Fruit fly (Drosophila melanogaster) whole organism, embryonic: ENCODE measurements around the gene RhoGDI.
A peak's percentile ranks its signal among the peaks of the same experiment; 100 is the strongest.

Source experiments
- Atf3 ChIP-seq: fragments of 200-800 bp; sonication (Bioruptor generic); optimal IDR thresholded peaks from 3 replicates; lab custom pipeline; 2016; ENCODE audit warnings: missing biosample characterization, missing genetic modification characterization
- Atf6 ChIP-seq: fragments of 200-800 bp; sonication (Bioruptor generic); IDR thresholded peaks from 2 replicates; pipeline ENCODE4 v1.3.6; 2022; ENCODE audit warnings: missing biosample characterization, missing genetic modification characterization
- BEAF-32 ChIP-seq: fragments of 200-800 bp; sonication (Bioruptor generic); optimal IDR thresholded peaks from 3 replicates; lab custom pipeline; 2017; ENCODE audit warnings: missing biosample characterization, missing genetic modification characterization, mild to moderate bottlenecking, moderate library complexity, missing genetic modification reagents
- Bteb2 ChIP-seq: fragments of 200-800 bp; sonication (Bioruptor generic); optimal IDR thresholded peaks from 2 replicates; lab custom pipeline; 2016; ENCODE audit warnings: missing biosample characterization, missing genetic modification characterization
- CG11696 ChIP-seq: fragments of 200-800 bp; sonication (Bioruptor generic); IDR thresholded peaks from 2 replicates; pipeline ENCODE4 v1.3.6; 2022; ENCODE audit warnings: missing biosample characterization, missing genetic modification characterization
- CG11723 ChIP-seq: fragments of 200-800 bp; sonication (Bioruptor generic); optimal IDR thresholded peaks from 2 replicates; lab custom pipeline; 2017; ENCODE audit warnings: missing biosample characterization, mild to moderate bottlenecking, missing genetic modification characterization
- CG14441 ChIP-seq: fragments of 200-800 bp; sonication (Bioruptor generic); IDR thresholded peaks from 2 replicates; pipeline ENCODE4 v1.3.6; 2022; ENCODE audit warnings: missing biosample characterization, missing genetic modification characterization
- CG15479 ChIP-seq: fragments of 200-800 bp; sonication (Bioruptor generic); optimal IDR thresholded peaks from 3 replicates; lab custom pipeline; 2019; ENCODE audit warnings: missing biosample characterization, mild to moderate bottlenecking, missing genetic modification characterization, moderate library complexity
- CG1603 ChIP-seq: fragments of 200-800 bp; sonication (Bioruptor generic); optimal IDR thresholded peaks from 2 replicates; lab custom pipeline; 2019; ENCODE audit warnings: missing biosample characterization, mild to moderate bottlenecking, missing genetic modification characterization, moderate library complexity
- CG18476 ChIP-seq: fragments of 200-800 bp; sonication (Bioruptor generic); optimal IDR thresholded peaks from 2 replicates; lab custom pipeline; 2016; ENCODE audit warnings: missing biosample characterization, mild to moderate bottlenecking, missing genetic modification characterization
- CG2199 ChIP-seq: fragments of 200-800 bp; sonication (Bioruptor generic); IDR thresholded peaks from 3 replicates; pipeline ENCODE4 v1.3.6; 2022; ENCODE audit warnings: missing biosample characterization, missing genetic modification characterization
- CG2202 ChIP-seq: fragments of 200-800 bp; sonication (Bioruptor generic); optimal IDR thresholded peaks from 2 replicates; lab custom pipeline; 2018; ENCODE audit warnings: missing biosample characterization, mild to moderate bottlenecking, missing genetic modification characterization
- CG2875 ChIP-seq: fragments of 200-800 bp; sonication (Bioruptor generic); optimal IDR thresholded peaks from 2 replicates; lab custom pipeline; 2017; ENCODE audit warnings: missing biosample characterization, mild to moderate bottlenecking, missing genetic modification characterization, missing genetic modification reagents
- CG30020 ChIP-seq: fragments of 200-800 bp; optimal IDR thresholded peaks from 2 replicates; lab custom pipeline; 2019; ENCODE audit warnings: missing biosample characterization, mild to moderate bottlenecking, missing genetic modification characterization, moderate library complexity
- CG4328 ChIP-seq: fragments of 200-800 bp; sonication (Bioruptor generic); optimal IDR thresholded peaks from 3 replicates; lab custom pipeline; 2017; ENCODE audit warnings: missing biosample characterization, missing genetic modification reagents, missing genetic modification characterization
- CG4707 ChIP-seq: fragments of 200-800 bp; sonication (Bioruptor generic); optimal IDR thresholded peaks from 2 replicates; lab custom pipeline; 2018; ENCODE audit warnings: missing biosample characterization, mild to moderate bottlenecking, missing genetic modification characterization, moderate library complexity
- CG9932 ChIP-seq: fragments of 200-800 bp; sonication (Bioruptor generic); IDR thresholded peaks from 2 replicates; pipeline ENCODE4 v1.3.6; 2022; ENCODE audit warnings: missing biosample characterization, missing genetic modification characterization
- Chrac-16 ChIP-seq: fragments of 200-800 bp; sonication (Bioruptor generic); optimal IDR thresholded peaks from 3 replicates; lab custom pipeline; 2016; ENCODE audit warnings: missing biosample characterization, missing genetic modification characterization
- Dbx ChIP-seq: fragments of 200-800 bp; sonication (Bioruptor generic); IDR thresholded peaks from 3 replicates; pipeline ENCODE4 v1.3.6; 2022; ENCODE audit warnings: missing biosample characterization, missing genetic modification characterization
- H2.0 ChIP-seq: fragments of 200-800 bp; sonication (Bioruptor generic); IDR thresholded peaks from 2 replicates; pipeline ENCODE4 v1.3.6; 2022; ENCODE audit warnings: missing biosample characterization, missing genetic modification characterization
- HmgD ChIP-seq: fragments of 200-800 bp; sonication (Bioruptor generic); optimal IDR thresholded peaks from 3 replicates; lab custom pipeline; 2016; ENCODE audit warnings: missing biosample characterization, missing genetic modification characterization
- Hmx ChIP-seq: fragments of 200-800 bp; sonication (Bioruptor generic); optimal IDR thresholded peaks from 2 replicates; lab custom pipeline; 2016; ENCODE audit warnings: missing biosample characterization, missing genetic modification characterization
- MESR4 ChIP-seq: fragments of 200-800 bp; sonication (Bioruptor generic); optimal IDR thresholded peaks from 2 replicates; lab custom pipeline; 2018; ENCODE audit warnings: missing biosample characterization, mild to moderate bottlenecking, missing genetic modification characterization, moderate library complexity
- MTF-1 ChIP-seq: fragments of 200-800 bp; sonication (Bioruptor generic); optimal IDR thresholded peaks from 2 replicates; lab custom pipeline; 2018; ENCODE audit warnings: missing biosample characterization, mild to moderate bottlenecking, missing genetic modification characterization, borderline replicate concordance
- Mes4 ChIP-seq: fragments of 200-800 bp; sonication (Bioruptor generic); optimal IDR thresholded peaks from 2 replicates; lab custom pipeline; 2016; ENCODE audit warnings: missing biosample characterization, missing genetic modification characterization
- Mrtf ChIP-seq: fragments of 200-800 bp; sonication (Bioruptor generic); IDR thresholded peaks from 3 replicates; pipeline ENCODE4 v1.3.6; 2022; ENCODE audit warnings: missing biosample characterization, missing genetic modification characterization
- NfI ChIP-seq: fragments of 200-800 bp; sonication (Bioruptor generic); optimal IDR thresholded peaks from 3 replicates; lab custom pipeline; 2018; ENCODE audit warnings: missing biosample characterization, mild to moderate bottlenecking, missing genetic modification characterization, moderate library complexity
- PHDP ChIP-seq: fragments of 200-800 bp; sonication (Bioruptor generic); optimal IDR thresholded peaks from 3 replicates; lab custom pipeline; 2018; ENCODE audit warnings: missing biosample characterization, mild to moderate bottlenecking, missing genetic modification characterization, moderate library complexity
- Rfx ChIP-seq: fragments of 200-800 bp; sonication (Bioruptor generic); IDR thresholded peaks from 2 replicates; pipeline ENCODE4 v1.3.6; 2022; ENCODE audit warnings: missing biosample characterization, missing genetic modification characterization
- Vsx1 ChIP-seq: fragments of 200-800 bp; sonication (Bioruptor generic); optimal IDR thresholded peaks from 2 replicates; lab custom pipeline; 2017; ENCODE audit warnings: missing biosample characterization, mild to moderate bottlenecking, missing genetic modification characterization, missing genetic modification reagents
- al ChIP-seq: fragments of 200-800 bp; sonication (Bioruptor generic); IDR thresholded peaks from 2 replicates; pipeline ENCODE4 v1.3.6; 2022; ENCODE audit warnings: missing biosample characterization, missing genetic modification characterization
- ap ChIP-seq: fragments of 200-800 bp; sonication (Bioruptor generic); IDR thresholded peaks from 2 replicates; pipeline ENCODE4 v1.3.6; 2022; ENCODE audit warnings: missing biosample characterization, missing genetic modification characterization
- cad ChIP-seq: fragments of >200 bp; optimal IDR thresholded peaks from 2 replicates; lab custom pipeline; 2017; ENCODE audit warnings: missing biosample characterization, missing genetic modification characterization
- cas ChIP-seq: fragments of 200-800 bp; sonication (Bioruptor generic); IDR thresholded peaks from 2 replicates; pipeline ENCODE4 v1.3.6; 2022; ENCODE audit warnings: missing biosample characterization, missing genetic modification characterization
- chn ChIP-seq: fragments of 200-800 bp; sonication (Bioruptor generic); optimal IDR thresholded peaks from 2 replicates; lab custom pipeline; 2016; ENCODE audit warnings: missing biosample characterization, missing genetic modification characterization
- crp ChIP-seq, 2 experiments: fragments of 200-800 bp; sonication (Bioruptor generic); optimal IDR thresholded peaks; 2 replicates in 1 of 2; 3 replicates in 1 of 2; lab custom pipeline; 2017; ENCODE audit warnings: missing biosample characterization in 2 of 2, missing genetic modification characterization in 2 of 2, mild to moderate bottlenecking in 1 of 2, moderate library complexity in 1 of 2
- cwo ChIP-seq: fragments of 200-800 bp; sonication (Bioruptor generic); optimal IDR thresholded peaks from 3 replicates; lab custom pipeline; 2017; ENCODE audit warnings: missing biosample characterization, missing genetic modification characterization, mild to moderate bottlenecking, moderate library complexity, missing genetic modification reagents
- eve ChIP-seq, 2 experiments: fragments of >200 bp; optimal IDR thresholded peaks; 2 replicates each; lab custom pipeline; 2017; ENCODE audit warnings: missing biosample characterization in 2 of 2, missing genetic modification characterization in 2 of 2
- grn ChIP-seq: fragments of 200-800 bp; sonication (Bioruptor generic); optimal IDR thresholded peaks from 3 replicates; lab custom pipeline; 2017; ENCODE audit warnings: missing biosample characterization, missing genetic modification characterization
- ind ChIP-seq: fragments of 200-800 bp; sonication (Bioruptor generic); optimal IDR thresholded peaks from 3 replicates; lab custom pipeline; 2016; ENCODE audit warnings: missing biosample characterization, missing genetic modification characterization
- insv ChIP-seq, 2 experiments: fragments of 200-800 bp; sonication (Bioruptor generic); optimal IDR thresholded peaks; 3 replicates each; lab custom pipeline; 2016 to 2018; ENCODE audit warnings: missing biosample characterization in 2 of 2, missing genetic modification characterization in 2 of 2
- knrl ChIP-seq: fragments of 200-800 bp; sonication (Bioruptor generic); IDR thresholded peaks from 3 replicates; pipeline ENCODE4 v1.3.6; 2022; ENCODE audit warnings: missing biosample characterization, missing genetic modification characterization; ENCODE audit not compliant: partially characterized antibody
- lab ChIP-seq: fragments of 200-800 bp; sonication (Bioruptor generic); optimal IDR thresholded peaks from 3 replicates; lab custom pipeline; 2017; ENCODE audit warnings: missing biosample characterization, missing genetic modification characterization, mild to moderate bottlenecking, moderate library complexity, missing genetic modification reagents
- sens-2 ChIP-seq: fragments of 200-800 bp; sonication (Bioruptor generic); IDR thresholded peaks from 2 replicates; pipeline ENCODE4 v1.3.6; 2022; ENCODE audit warnings: missing biosample characterization, missing genetic modification characterization
- sob ChIP-seq: fragments of 200-800 bp; sonication (Bioruptor generic); IDR thresholded peaks from 2 replicates; pipeline ENCODE4 v1.3.6; 2022; ENCODE audit warnings: missing biosample characterization, missing genetic modification characterization
- tin ChIP-seq: fragments of 200-800 bp; sonication (Bioruptor generic); optimal IDR thresholded peaks from 3 replicates; lab custom pipeline; 2016; ENCODE audit warnings: missing biosample characterization, missing genetic modification characterization
- z ChIP-seq: fragments of 200-800 bp; sonication (Bioruptor generic); IDR thresholded peaks from 3 replicates; pipeline ENCODE4 v1.3.6; 2022; ENCODE audit warnings: missing biosample characterization, missing genetic modification characterization
- zf30C ChIP-seq: fragments of 200-800 bp; sonication (Bioruptor generic); optimal IDR thresholded peaks from 3 replicates; lab custom pipeline; 2018; ENCODE audit warnings: missing biosample characterization, mild to moderate bottlenecking, missing genetic modification characterization

RhoGDI gene

dm6 chr3L:19906780-19907705 is 21.5 kb upstream of the RhoGDI start (continued):
- TF ChIP-seq CG2199 (peak; percentile 83; the same call in 2 of the 3 replicates), cwo (GFP tag; lab: Kevin White, UChicago) (peak; percentile 46), knrl (GFP tag; lab: Robert Waterston, UW) (no peak), sens-2 (GFP tag; lab: Robert Waterston, UW) (no peak), PHDP (peak; percentile 75), MESR4 (GFP tag; lab: Kevin White, UChicago) (no peak), CG15479 (peak; percentile 60), CG18476 (GFP tag; lab: Kevin White, UChicago) (peak; percentile 11), Dbx (GFP tag; lab: Robert Waterston, UW) (peak; percentile 45; the same call in 1 of the 3 replicates), CG14441 (GFP tag; lab: Robert Waterston, UW) (peak; percentile 43; the same call in 1 of the 2 replicates), eve (GFP tag; optimal IDR thresholded peaks at IDR 0.05; lab: Kevin White, UChicago) (peak in 1 of 2 experiments; percentile 81), MTF-1 (peak; percentile 84), cas (GFP tag; lab: Robert Waterston, UW) (no peak), NfI (GFP tag; lab: Kevin White, UChicago) (peak; percentile 44), grn (GFP tag; lab: Kevin White, UChicago) (peak; percentile 12), ind (peak; percentile 25), CG11723 (peak; percentile 45), CG2875 (GFP tag; lab: Kevin White, UChicago) (peak; percentile 75), Mes4 (GFP tag; lab: Kevin White, UChicago) (peak; percentile 55), Atf3 (GFP tag; lab: Kevin White, UChicago) (no peak), Hmx (GFP tag; lab: Kevin White, UChicago) (no peak), chn (GFP tag; lab: Kevin White, UChicago) (peak; percentile 31), CG11696 (GFP tag; lab: Robert Waterston, UW) (peak; percentile 48), CG2202 (tag; lab: Kevin White, UChicago) (peak; percentile 71), lab (GFP tag; lab: Kevin White, UChicago) (peak; percentile 92), al (GFP tag; lab: Robert Waterston, UW) (no peak), CG1603 (peak; percentile 81), tin (GFP tag; lab: Kevin White, UChicago) (peak; percentile 12), HmgD (GFP tag; lab: Kevin White, UChicago) (peak; percentile 51), z (GFP tag; lab: Robert Waterston, UW) (peak; percentile 52; the same call in 1 of the 3 replicates), CG9932 (GFP tag; lab: Robert Waterston, UW) (0 out of 2 replicates have a peak, but pooled peaks have one; percentile 11), Bteb2 (GFP tag; lab: Kevin White, UChicago) (peak; percentile 21), Atf6 (GFP tag; lab: Robert Waterston, UW) (peak; percentile 67), Rfx (GFP tag; lab: Robert Waterston, UW) (peak; percentile 57; the same call in 1 of the 2 replicates), BEAF-32 (GFP tag; lab: Kevin White, UChicago) (no peak), cad (GFP tag; lab: Kevin White, UChicago) (no peak), H2.0 (GFP tag; lab: Robert Waterston, UW) (peak; percentile 22; the same call in 1 of the 2 replicates), CG30020 (no peak), Mrtf (GFP tag; lab: Robert Waterston, UW) (peak; percentile 49; the same call in 1 of the 3 replicates), Chrac-16 (GFP tag; lab: Kevin White, UChicago) (no peak), CG4328 (GFP tag; lab: Kevin White, UChicago) (peak; percentile 74), CG4707 (peak; percentile 67), sob (GFP tag; lab: Robert Waterston, UW) (peak; percentile 55; the same call in 1 of the 2 replicates), zf30C (GFP tag; lab: Kevin White, UChicago) (peak; percentile 69), ap (peak; percentile 27; the same call in 1 of the 2 replicates), crp (GFP tag; optimal IDR thresholded peaks at IDR 0.05; lab: Kevin White, UChicago) (no peak), Vsx1 (GFP tag; lab: Kevin White, UChicago) (peak; percentile 86), insv (GFP tag; optimal IDR thresholded peaks at IDR 0.05; lab: Kevin White, UChicago) (peak in 1 of 2 experiments; percentile 43)
